Fruit fly (Drosophila melanogaster): ENCODE data around the gene CG33673.

Gene CG33673

DNA sequence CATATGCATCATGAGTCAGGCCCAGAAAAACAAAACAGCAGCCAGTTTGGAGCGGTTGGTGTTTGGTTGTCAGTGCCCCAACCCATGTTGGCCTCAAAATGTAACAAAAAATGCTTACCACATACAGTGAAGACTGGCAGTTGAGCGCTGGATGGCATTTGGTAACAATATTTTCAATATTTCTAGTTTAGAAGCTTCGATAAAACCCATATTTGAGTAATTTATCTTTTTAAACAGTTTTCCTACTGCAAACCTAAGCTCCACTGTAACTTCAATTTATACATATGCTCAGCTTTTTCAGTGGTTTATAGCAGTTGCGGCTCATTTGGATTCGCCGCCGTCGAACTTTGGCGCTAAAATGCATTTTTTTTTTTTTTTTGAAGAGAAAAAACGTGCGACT is 30.1 kb downstream of the CG33673 start (continued):
- TF ChIP-seq CG2875 (GFP tag; optimal IDR thresholded peaks at IDR 0.05) (peak; percentile 8), lab (GFP tag; optimal IDR thresholded peaks at IDR 0.05) (peak; percentile 32), Atf6 (GFP tag; IDR thresholded peaks at IDR 0.05) (no peak), lilli (GFP tag; optimal IDR thresholded peaks at IDR 0.05) (peak; percentile 12), Hr3 (GFP tag; optimal IDR thresholded peaks at IDR 0.05) (peak; percentile 45), sqz (GFP tag; optimal IDR thresholded peaks at IDR 0.05) (peak; percentile 65), shn (GFP tag; optimal IDR thresholded peaks at IDR 0.05) (no peak), CG17361 (GFP tag; IDR thresholded peaks at IDR 0.05) (peak; percentile 52; the same call in 2 of the 3 replicates), seq (GFP tag; IDR thresholded peaks at IDR 0.05) (0 out of 2 replicates have a peak, but pooled peaks have one; percentile 48), Optix (GFP tag; IDR thresholded peaks at IDR 0.05) (peak; percentile 45; the same call in 1 of the 3 replicates), CG32772 (GFP tag; IDR thresholded peaks at IDR 0.05) (peak; percentile 68), az2 (GFP tag; optimal IDR thresholded peaks at IDR 0.05) (no peak), cwo (GFP tag; optimal IDR thresholded peaks at IDR 0.05) (no peak), CG1603 (tag; optimal IDR thresholded peaks at IDR 0.05) (peak; percentile 68), ranshi (GFP tag; IDR thresholded peaks at IDR 0.05) (peak; percentile 45)

dm6 chr2L:1913047-1913760 is 33.3 kb downstream of the CG33673 start:
- TF ChIP-seq Jarid2 (GFP tag; optimal IDR thresholded peaks at IDR 0.05) (peak; percentile 2), HLH3B (GFP tag; IDR thresholded peaks at IDR 0.05) (no peak), Ada2b (GFP tag; IDR thresholded peaks at IDR 0.05) (no peak), CG15696 (tag; optimal IDR thresholded peaks at IDR 0.05) (no peak), CG30431 (GFP tag; optimal IDR thresholded peaks at IDR 0.05) (no peak), ssp (GFP tag; IDR thresholded peaks at IDR 0.05) (no peak), Blimp-1 (GFP tag; optimal IDR thresholded peaks at IDR 0.05) (peak; percentile 24), Bdp1 (GFP tag; optimal IDR thresholded peaks at IDR 0.05) (no peak), D (optimal IDR thresholded peaks at IDR 0.05) (no peak), D (GFP tag; optimal IDR thresholded peaks at IDR 0.05) (no peak), CG3407 (GFP tag; optimal IDR thresholded peaks at IDR 0.05) (peak; percentile 20), ATbp (GFP tag; optimal IDR thresholded peaks at IDR 0.05) (peak; percentile 64), Eip74EF (GFP tag; optimal IDR thresholded peaks at IDR 0.05) (peak in 1 of 2 experiments; percentile 6), ewg (GFP tag; optimal IDR thresholded peaks at IDR 0.05) (peak; percentile 11), CG12744 (GFP tag; optimal IDR thresholded peaks at IDR 0.05) (no peak), YL-1 (GFP tag; optimal IDR thresholded peaks at IDR 0.05) (peak; percentile 4), CG10147 (GFP tag; optimal IDR thresholded peaks at IDR 0.05) (no peak), CG1603 (tag; optimal IDR thresholded peaks at IDR 0.05) (peak; percentile 11), B-H2 (GFP tag; optimal IDR thresholded peaks at IDR 0.05) (no peak), CG9437 (GFP tag; optimal IDR thresholded peaks at IDR 0.05) (no peak), gro (GFP tag; optimal IDR thresholded peaks at IDR 0.05) (no peak), CG10462 (GFP tag; optimal IDR thresholded peaks at IDR 0.05) (no peak), CG11504 (tag; optimal IDR thresholded peaks at IDR 0.05) (peak; percentile 3), kni (GFP tag; optimal IDR thresholded peaks at IDR 0.05) (peak; percentile 12), CG14050 (GFP tag; IDR thresholded peaks at IDR 0.05) (no peak), lilli (GFP tag; optimal IDR thresholded peaks at IDR 0.05) (no peak), CG4424 (GFP tag; optimal IDR thresholded peaks at IDR 0.05) (no peak), CG16813 (GFP tag; IDR thresholded peaks at IDR 0.05; ENCODE audit: partially characterized antibody) (peak; percentile 22; the same call in 1 of the 3 replicates), CG1529 (GFP tag; optimal IDR thresholded peaks at IDR 0.05) (peak; percentile 0), CG17359 (tag; optimal IDR thresholded peaks at IDR 0.05) (peak; percentile 26), disco-r (GFP tag; optimal IDR thresholded peaks at IDR 0.05) (no peak), PHDP (tag; optimal IDR thresholded peaks at IDR 0.05) (peak; percentile 33), CG4707 (GFP tag; optimal IDR thresholded peaks at IDR 0.05) (peak; percentile 31), CG13894 (tag; optimal IDR thresholded peaks at IDR 0.05) (no peak), Ssrp (tag; optimal IDR thresholded peaks at IDR 0.05) (no peak)
